Worm (Caenorhabditis elegans) whole organism, L1 larva: Measurements from ENCODE around the gene C47D12.5.

Source experiments
- ama-1 ChIP-seq: fragments of 150-350 bp; optimal IDR thresholded peaks from 2 replicates; lab custom pipeline; 2014
- ceh-63 ChIP-seq: fragments of 200-800 bp; sonication (Bioruptor generic); optimal IDR thresholded peaks from 2 replicates; lab custom pipeline; 2018; ENCODE audit warnings: mild to moderate bottlenecking, missing genetic modification characterization, missing compliant biosample characterization
- egl-27 ChIP-seq, 2 experiments: fragments of 150-350 bp in 1 of 2; sonication (generic microtip); optimal IDR thresholded peaks; 3 replicates each; lab custom pipeline; 2017 to 2018; ENCODE audit warnings: missing biosample characterization in 2 of 2, missing genetic modification characterization in 2 of 2, missing genetic modification reagents in 2 of 2
- ets-5 ChIP-seq: fragments of 200-800 bp; sonication (Bioruptor generic); IDR thresholded peaks from 2 replicates; pipeline ENCODE4 v1.3.6; 2022; ENCODE audit warnings: missing genetic modification characterization, missing compliant biosample characterization
- hlh-17 ChIP-seq: fragments of 200-800 bp; sonication (Bioruptor generic); optimal IDR thresholded peaks from 2 replicates; lab custom pipeline; 2018; ENCODE audit warnings: missing genetic modification characterization, mild to moderate bottlenecking, missing compliant biosample characterization, moderate library complexity, borderline replicate concordance
- lin-13 ChIP-seq: fragments of 150-350 bp; optimal IDR thresholded peaks from 2 replicates; lab custom pipeline; 2014; ENCODE audit warnings: missing biosample characterization, missing genetic modification reagents, missing genetic modification characterization
- lin-15B ChIP-seq: fragments of 150-350 bp; sonication (generic microtip); optimal IDR thresholded peaks from 3 replicates; lab custom pipeline; 2014; ENCODE audit warnings: missing biosample characterization, missing genetic modification characterization
- lin-35 ChIP-seq, 2 experiments: fragments of 150-350 bp; optimal IDR thresholded peaks; 2 replicates each; lab custom pipeline; 2014; ENCODE audit warnings: missing biosample characterization in 2 of 2, missing genetic modification characterization in 2 of 2, missing genetic modification reagents in 2 of 2
- nhr-20 ChIP-seq: sonication (generic microtip); optimal IDR thresholded peaks from 2 replicates; lab custom pipeline; 2016; ENCODE audit warnings: mild to moderate bottlenecking, missing genetic modification characterization, missing compliant biosample characterization
- nhr-71 ChIP-seq: sonication (generic microtip); optimal IDR thresholded peaks from 2 replicates; lab custom pipeline; 2016; ENCODE audit warnings: mild to moderate bottlenecking, missing genetic modification characterization, moderate library complexity, missing compliant biosample characterization
- pag-3 ChIP-seq: sonication (generic microtip); optimal IDR thresholded peaks from 2 replicates; lab custom pipeline; 2017; ENCODE audit warnings: missing genetic modification characterization, mild to moderate bottlenecking, missing compliant biosample characterization, antibody characterized with exemption, borderline replicate concordance; ENCODE audit not compliant: insufficient read depth
- pqm-1 ChIP-seq: sonication (generic microtip); optimal IDR thresholded peaks from 3 replicates; lab custom pipeline; 2017; ENCODE audit warnings: missing biosample characterization, missing genetic modification characterization
- skn-1 ChIP-seq: fragments of 150-350 bp; optimal IDR thresholded peaks from 2 replicates; lab custom pipeline; 2014; ENCODE audit warnings: missing biosample characterization, missing genetic modification characterization
- tlp-1 ChIP-seq: fragments of 150-350 bp; optimal IDR thresholded peaks from 2 replicates; lab custom pipeline; 2014; ENCODE audit warnings: missing biosample characterization, missing genetic modification characterization
- vab-15 ChIP-seq: sonication (generic microtip); optimal IDR thresholded peaks from 2 replicates; lab custom pipeline; 2017; ENCODE audit warnings: missing genotype, mild to moderate bottlenecking, missing genetic modification characterization, missing compliant biosample characterization
- zip-4 ChIP-seq: fragments of 200-800 bp; sonication (Bioruptor generic); optimal IDR thresholded peaks from 2 replicates; lab custom pipeline; 2018; ENCODE audit warnings: mild to moderate bottlenecking, missing genetic modification characterization, moderate library complexity, missing compliant biosample characterization

C47D12.5 gene

ce11 chrII:11633509-11633908 is 51.6 kb downstream of the C47D12.5 start, which contains the start of gene din-1:
Gene din-1, minus strand, starts transcription at chrII:11633609.
- TF ChIP-seq pag-3 (tag; lab: Kevin White, UChicago) (no peak), lin-15B (tag; lab: Kevin White, UChicago) (no peak), ets-5 (GFP tag; lab: Robert Waterston, UW) (no peak), tlp-1 (tag; lab: Kevin White, UChicago) (no peak), ama-1 (no peak), nhr-20 (tag; lab: Kevin White, UChicago) (no peak), zip-4 (GFP tag; lab: Kevin White, UChicago) (no peak), vab-15 (tag; lab: Kevin White, UChicago) (no peak), ceh-63 (GFP tag; lab: Kevin White, UChicago) (no peak), hlh-17 (GFP tag; lab: Kevin White, UChicago) (no peak), skn-1 (tag; lab: Kevin White, UChicago) (no peak), nhr-71 (tag; lab: Kevin White, UChicago) (no peak), lin-35 (GFP tag; optimal IDR thresholded peaks at IDR 0.05; lab: Kevin White, UChicago) (no peak), lin-13 (GFP tag; lab: Kevin White, UChicago) (no peak), egl-27 (tag; optimal IDR thresholded peaks at IDR 0.05; lab: Kevin White, UChicago) (no peak), pqm-1 (tag; lab: Kevin White, UChicago) (no peak)
